Worm (Caenorhabditis elegans): ENCODE data around the gene K02E11.10.
"Not testable (repeated sequence)": the region's sequence is repeated elsewhere in the genome, so short reads cannot be mapped to it uniquely, and the experiment has no call there.

The K02E11.10 gene

DNA sequence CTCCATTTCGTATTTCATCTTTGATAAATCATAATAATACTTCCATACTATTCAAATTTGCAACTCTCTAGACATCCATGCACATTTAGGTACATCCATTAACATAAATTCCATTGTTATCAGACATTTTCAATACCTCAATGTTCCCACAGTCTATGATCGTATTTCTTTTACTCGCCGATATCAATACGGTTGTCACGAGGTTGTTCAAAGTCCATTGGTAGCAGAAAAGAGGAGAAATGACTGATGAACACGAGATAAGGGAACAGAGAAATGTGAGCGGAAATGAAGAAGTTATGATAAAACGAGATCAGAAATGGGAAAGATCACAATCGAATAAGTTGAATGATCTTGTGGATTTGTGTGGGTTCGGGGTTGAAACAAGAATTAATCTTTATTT is 28.1 kb downstream of the K02E11.10 start:
- TF ChIP-seq blmp-1 (tag; optimal IDR thresholded peaks at IDR 0.05; ENCODE audit: insufficient read depth) (peak; percentile 51), crh-2 (tag; optimal IDR thresholded peaks at IDR 0.05) (peak; percentile 65), ceh-82 (tag; optimal IDR thresholded peaks at IDR 0.05) (no peak), gmeb-1 (tag; optimal IDR thresholded peaks at IDR 0.05) (peak; percentile 53), ztf-4 (tag; optimal IDR thresholded peaks at IDR 0.05) (no peak), nhr-21 (tag; optimal IDR thresholded peaks at IDR 0.05) (peak; percentile 70), sma-9 (GFP tag; optimal IDR thresholded peaks at IDR 0.05) (peak; percentile 76), sma-9 (tag; optimal IDR thresholded peaks at IDR 0.05) (no peak), fos-1 (tag; optimal IDR thresholded peaks at IDR 0.05) (peak; percentile 78)

ce11 chrV:14210743-14211142 is 30.2 kb downstream of the K02E11.10 start, which contains the start of gene str-230:
Gene str-230 (minus strand): TSS chrV:14210843.
- TF ChIP-seq R02D3.7 (tag; optimal IDR thresholded peaks at IDR 0.05) (no peak), crh-2 (tag; optimal IDR thresholded peaks at IDR 0.05) (no peak), mbf-1 (tag; optimal IDR thresholded peaks at IDR 0.05) (no peak), nhr-25 (tag; optimal IDR thresholded peaks at IDR 0.05) (no peak), blmp-1 (tag; optimal IDR thresholded peaks at IDR 0.05; ENCODE audit: insufficient read depth) (no peak), F13H6.1 (tag; optimal IDR thresholded peaks at IDR 0.05) (no peak), lin-39 (tag; optimal IDR thresholded peaks at IDR 0.05) (no peak), elt-3 (tag; optimal IDR thresholded peaks at IDR 0.05) (no peak), peb-1 (tag; optimal IDR thresholded peaks at IDR 0.05) (no peak), fos-1 (tag; optimal IDR thresholded peaks at IDR 0.05) (no peak), sem-4 (tag; optimal IDR thresholded peaks at IDR 0.05) (no peak)

DNA sequence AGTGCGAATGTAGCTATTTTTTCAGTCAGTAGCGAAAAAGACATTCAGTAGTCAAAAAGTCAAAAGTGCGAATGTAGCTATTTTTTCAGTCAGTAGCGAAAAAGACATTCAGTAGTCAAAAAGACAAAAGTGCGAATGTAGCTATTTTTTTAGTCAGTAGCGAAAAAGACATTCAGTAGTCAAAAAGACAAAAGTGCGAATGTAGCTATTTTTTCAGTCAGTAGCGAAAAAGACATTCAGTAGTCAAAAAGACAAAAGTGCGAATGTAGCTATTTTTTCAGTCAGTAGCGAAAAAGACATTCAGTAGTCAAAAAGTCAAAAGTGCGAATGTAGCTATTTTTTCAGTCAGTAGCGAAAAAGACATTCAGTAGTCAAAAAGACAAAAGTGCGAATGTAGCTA is 35.7 kb downstream of the K02E11.10 start, which contains the start of gene T16A9.3:
T16A9.3 (plus strand) TSS at position 301 of the 400 bp plus-strand sequence.
- TF ChIP-seq ztf-11, nhr-129, nhr-10 (tag; optimal IDR thresholded peaks at IDR 0.05): not testable (repeated sequence)

- peak; percentile 94 for TF ChIP-seq sma-9 (GFP tag; optimal IDR thresholded peaks at IDR 0.05)
- no peak for TF ChIP-seq sma-9 (tag; optimal IDR thresholded peaks at IDR 0.05)
- peak; percentile 74 to 90 for TF ChIP-seq lsy-2 (tag; optimal IDR thresholded peaks at IDR 0.05)
- TF ChIP-seq F13H6.1 (tag; optimal IDR thresholded peaks at IDR 0.05): peak; percentile 94
- TF ChIP-seq sma-3 (GFP tag; optimal IDR thresholded peaks at IDR 0.05): peak; percentile 91
- TF ChIP-seq lin-39 (tag; optimal IDR thresholded peaks at IDR 0.05): no peak
- peak; percentile 55 for TF ChIP-seq nhr-11 (tag; optimal IDR thresholded peaks at IDR 0.05)
- peak; percentile 79 for TF ChIP-seq gmeb-1 (tag; optimal IDR thresholded peaks at IDR 0.05)
- TF ChIP-seq R02D3.7 (tag; optimal IDR thresholded peaks at IDR 0.05): no peak
- no peak for TF ChIP-seq aly-2 (tag; optimal IDR thresholded peaks at IDR 0.05)
- TF ChIP-seq mab-5 (tag; optimal IDR thresholded peaks at IDR 0.05): peak; percentile 66
- peak; percentile 66 for TF ChIP-seq blmp-1 (tag; optimal IDR thresholded peaks at IDR 0.05; ENCODE audit: insufficient read depth)
- TF ChIP-seq mbf-1 (tag; optimal IDR thresholded peaks at IDR 0.05): no peak
- no peak for TF ChIP-seq unc-39 (tag; optimal IDR thresholded peaks at IDR 0.05)
- TF ChIP-seq nhr-23 (tag; optimal IDR thresholded peaks at IDR 0.05): no peak
- peak; percentile 26 for TF ChIP-seq nhr-77 (tag; optimal IDR thresholded peaks at IDR 0.05)
- no peak for TF ChIP-seq peb-1 (tag; optimal IDR thresholded peaks at IDR 0.05)
- no peak for TF ChIP-seq elt-3 (tag; optimal IDR thresholded peaks at IDR 0.05)
- peak; percentile 92 for TF ChIP-seq ztf-4 (tag; optimal IDR thresholded peaks at IDR 0.05)
- TF ChIP-seq nhr-12 (tag; optimal IDR thresholded peaks at IDR 0.05): peak; percentile 30
- TF ChIP-seq ceh-16 (tag; optimal IDR thresholded peaks at IDR 0.05): no peak
- peak; percentile 19 for TF ChIP-seq unc-62 (GFP tag; optimal IDR thresholded peaks at IDR 0.05)
- no peak for TF ChIP-seq ztf-1 (GFP tag; conservative IDR thresholded peaks at IDR 0.05)
- peak; percentile 79 to 86 for TF ChIP-seq mdl-1 (tag; optimal IDR thresholded peaks at IDR 0.05)
- TF ChIP-seq elt-1 (tag; optimal IDR thresholded peaks at IDR 0.05): no peak
- TF ChIP-seq skn-1 (tag; optimal IDR thresholded peaks at IDR 0.05): peak; percentile 40
- peak; percentile 97 for TF ChIP-seq C34F6.9 (tag; optimal IDR thresholded peaks at IDR 0.05)
- peak; percentile 73 for TF ChIP-seq Y55F3AM.14 (GFP tag; optimal IDR thresholded peaks at IDR 0.05)
- peak; percentile 78 for TF ChIP-seq lin-13 (GFP tag; optimal IDR thresholded peaks at IDR 0.05)
- no peak for TF ChIP-seq dmd-4 (tag; optimal IDR thresholded peaks at IDR 0.05)
- TF ChIP-seq nhr-237 (tag; optimal IDR thresholded peaks at IDR 0.05): no peak
- peak; percentile 94 for TF ChIP-seq crh-2 (tag; optimal IDR thresholded peaks at IDR 0.05)
- TF ChIP-seq ama-1 (optimal IDR thresholded peaks at IDR 0.05): peak; percentile 68
- peak; percentile 91 for TF ChIP-seq fos-1 (tag; optimal IDR thresholded peaks at IDR 0.05)
- TF ChIP-seq snpc-4 (tag; optimal IDR thresholded peaks at IDR 0.05): peak; percentile 65
- peak; percentile 97 for TF ChIP-seq nhr-129 (tag; optimal IDR thresholded peaks at IDR 0.05)
- peak; percentile 95 for TF ChIP-seq zag-1 (tag; optimal IDR thresholded peaks at IDR 0.05)
- TF ChIP-seq lin-11 (tag; optimal IDR thresholded peaks at IDR 0.05): peak; percentile 77
- TF ChIP-seq nhr-6 (tag; optimal IDR thresholded peaks at IDR 0.05): no peak
- TF ChIP-seq nhr-21 (tag; optimal IDR thresholded peaks at IDR 0.05): peak; percentile 90
- peak; percentile 97 for TF ChIP-seq unc-55 (GFP tag; optimal IDR thresholded peaks at IDR 0.05)
- no peak for TF ChIP-seq ztf-11 (tag; optimal IDR thresholded peaks at IDR 0.05)
Measured at ce11 chrV:14200086-14200485, 40.9 kb downstream of the K02E11.10 start.
